Worm (Caenorhabditis elegans): ENCODE data around the gene sucl-1.

sucl-1 gene

ce11 chrX:14804706-14805105 is 50.9 kb downstream of the sucl-1 start (continued):
- TF ChIP-seq unc-62 (GFP tag; optimal IDR thresholded peaks at IDR 0.05 in 1 of 2) (peak in 1 of 2 experiments; percentile 28), unc-62 (tag; optimal IDR thresholded peaks at IDR 0.05) (no peak), dmd-8 (GFP tag; IDR thresholded peaks at IDR 0.05) (peak; percentile 89), vab-7 (GFP tag; IDR thresholded peaks at IDR 0.05) (peak; percentile 83), daf-12 (tag; optimal IDR thresholded peaks at IDR 0.05) (no peak), nhr-10 (tag; optimal IDR thresholded peaks at IDR 0.05) (no peak), T26A8.4 (GFP tag; IDR thresholded peaks at IDR 0.05) (no peak), lir-3 (tag; optimal IDR thresholded peaks at IDR 0.05) (peak; percentile 53), lin-29 (GFP tag; IDR thresholded peaks at IDR 0.05) (peak; percentile 64; the same call in 1 of the 2 replicates), nhr-102 (tag; optimal IDR thresholded peaks at IDR 0.05) (peak; percentile 68), nhr-48 (tag; optimal IDR thresholded peaks at IDR 0.05) (peak; percentile 70), pha-4 (GFP tag; IDR thresholded peaks at IDR 0.05) (peak; percentile 87), pha-4 (tag; optimal IDR thresholded peaks at IDR 0.05) (no peak), zip-2 (tag; optimal IDR thresholded peaks at IDR 0.05) (peak; percentile 19), madf-9 (GFP tag; conservative IDR thresholded peaks at IDR 0.05) (peak; percentile 82), hlh-30 (tag; optimal IDR thresholded peaks at IDR 0.05; ENCODE audit: insufficient read depth) (peak; percentile 43), ZK337.2 (GFP tag; IDR thresholded peaks at IDR 0.05) (peak; percentile 30; the same call in 1 of the 2 replicates), madf-5 (GFP tag; IDR thresholded peaks at IDR 0.05) (0 out of 4 replicates have a peak, but pooled peaks of 1 of the 2 experiments have one; percentile 68), lin-1 (GFP tag; IDR thresholded peaks at IDR 0.05) (0 out of 2 replicates have a peak, but pooled peaks have one; percentile 54), zag-1 (tag; optimal IDR thresholded peaks at IDR 0.05) (no peak), Y48G9A.11 (GFP tag; IDR thresholded peaks at IDR 0.05) (0 out of 2 replicates have a peak, but pooled peaks have one; percentile 7), lin-38 (GFP tag; IDR thresholded peaks at IDR 0.05) (peak; percentile 76; the same call in 1 of the 2 replicates), nhr-42 (GFP tag; IDR thresholded peaks at IDR 0.05) (peak; percentile 74; the same call in 1 of the 2 replicates), ztf-7 (tag; optimal IDR thresholded peaks at IDR 0.05) (peak; percentile 35), F10B5.3 (tag; optimal IDR thresholded peaks at IDR 0.05) (peak; percentile 32), Y75B8A.6 (GFP tag; IDR thresholded peaks at IDR 0.05) (no peak; the same call in 1 of the 2 replicates), mdl-1 (tag; optimal IDR thresholded peaks at IDR 0.05) (no peak), ces-1 (GFP tag; optimal IDR thresholded peaks at IDR 0.05) (no peak), ceh-20 (GFP tag; IDR thresholded peaks at IDR 0.05) (peak; percentile 67), nhr-111 (GFP tag; optimal IDR thresholded peaks at IDR 0.05) (peak; percentile 79), F37D6.2 (tag; optimal IDR thresholded peaks at IDR 0.05) (peak; percentile 36), ceh-32 (tag; optimal IDR thresholded peaks at IDR 0.05; ENCODE audit: poor library complexity) (no peak), egl-43 (GFP tag; IDR thresholded peaks at IDR 0.05) (peak; percentile 95), ZK546.5 (tag; optimal IDR thresholded peaks at IDR 0.05) (no peak), ceh-44 (GFP tag; IDR thresholded peaks at IDR 0.05) (peak; percentile 39; the same call in 1 of the 2 replicates), hif-1 (tag; optimal IDR thresholded peaks at IDR 0.05) (peak in 1 of 2 experiments; percentile 29), mes-2 (tag; optimal IDR thresholded peaks at IDR 0.05; ENCODE audit: poor library complexity, severe bottlenecking) (no peak), spr-3 (GFP tag; optimal IDR thresholded peaks at IDR 0.05) (no peak), nhr-11 (tag; optimal IDR thresholded peaks at IDR 0.05) (no peak), jun-1 (tag; optimal IDR thresholded peaks at IDR 0.05) (no peak), nhr-6 (tag; optimal IDR thresholded peaks at IDR 0.05) (peak; percentile 32), F44E2.7 (GFP tag; IDR thresholded peaks at IDR 0.05) (0 out of 2 replicates have a peak, but pooled peaks have one; percentile 40), tra-1 (GFP tag; IDR thresholded peaks at IDR 0.05) (peak; percentile 84), arid-1 (GFP tag; conservative IDR thresholded peaks at IDR 0.05) (peak; percentile 79), R02D3.7 (tag; optimal IDR thresholded peaks at IDR 0.05) (no peak), nhr-77 (tag; optimal IDR thresholded peaks at IDR 0.05) (no peak), Y5F2A.4 (GFP tag; optimal IDR thresholded peaks at IDR 0.05) (peak; percentile 62), mxl-3 (GFP tag; optimal IDR thresholded peaks at IDR 0.05) (peak; percentile 59), zfp-2 (tag; optimal IDR thresholded peaks at IDR 0.05) (no peak), lsy-2 (tag; optimal IDR thresholded peaks at IDR 0.05) (peak in 1 of 2 experiments; percentile 45)
